Worm (Caenorhabditis elegans): ENCODE measurements around the gene srx-108.

Gene srx-108

ce11 chrII:3678978-3679377, 26.4 kb upstream of the srx-108 start:
- no peak for TF ChIP-seq cog-1 (tag; optimal IDR thresholded peaks at IDR 0.05)
- TF ChIP-seq ztf-23 (GFP tag; IDR thresholded peaks at IDR 0.05), result no peak
- no peak for TF ChIP-seq ref-1 (GFP tag; conservative IDR thresholded peaks at IDR 0.05)

- TF ChIP-seq ref-1 (GFP tag; conservative IDR thresholded peaks at IDR 0.05), result no peak
- TF ChIP-seq ztf-29 (GFP tag; IDR thresholded peaks at IDR 0.05), result no peak
- no peak for TF ChIP-seq T22C8.4 (GFP tag; IDR thresholded peaks at IDR 0.05)
- TF ChIP-seq ztf-23 (GFP tag; IDR thresholded peaks at IDR 0.05), result no peak
- TF ChIP-seq cog-1 (tag; optimal IDR thresholded peaks at IDR 0.05), result no peak
- no peak for TF ChIP-seq klf-2 (GFP tag; conservative IDR thresholded peaks at IDR 0.05)
- TF ChIP-seq med-1 (GFP tag; optimal IDR thresholded peaks at IDR 0.05; ENCODE audit: insufficient read depth), result no peak
- TF ChIP-seq flt-1 (GFP tag; IDR thresholded peaks at IDR 0.05), result no peak
- no peak for TF ChIP-seq tab-1 (GFP tag; IDR thresholded peaks at IDR 0.05)
Measured at ce11 chrII:3680366-3680765, 25.1 kb upstream of the srx-108 start.

- TF ChIP-seq tab-1 (GFP tag; IDR thresholded peaks at IDR 0.05) (no peak), cog-1 (tag; optimal IDR thresholded peaks at IDR 0.05) (no peak), klf-2 (GFP tag; conservative IDR thresholded peaks at IDR 0.05) (no peak), ref-1 (GFP tag; conservative IDR thresholded peaks at IDR 0.05) (no peak), ztf-23 (GFP tag; IDR thresholded peaks at IDR 0.05) (no peak), med-1 (GFP tag; optimal IDR thresholded peaks at IDR 0.05; ENCODE audit: insufficient read depth) (no peak), ztf-29 (GFP tag; IDR thresholded peaks at IDR 0.05) (no peak), T22C8.4 (GFP tag; IDR thresholded peaks at IDR 0.05) (no peak)
Measured at ce11 chrII:3681365-3682083, 23.9 kb upstream of the srx-108 start, which contains the start of gene F19B10.10. Gene F19B10.10, minus strand, starts transcription at chrII:3681415.

ce11 chrII:3682770-3683234, 22.6 kb upstream of the srx-108 start, which contains the start of gene F19B10.1:
Gene F19B10.1, plus strand, starts transcription at chrII:3683184.
- TF ChIP-seq med-1 (GFP tag; optimal IDR thresholded peaks at IDR 0.05; ENCODE audit: insufficient read depth) (no peak), flt-1 (GFP tag; IDR thresholded peaks at IDR 0.05) (no peak), tab-1 (GFP tag; IDR thresholded peaks at IDR 0.05) (no peak), cog-1 (tag; optimal IDR thresholded peaks at IDR 0.05) (no peak), ref-1 (GFP tag; conservative IDR thresholded peaks at IDR 0.05) (no peak), T22C8.4 (GFP tag; IDR thresholded peaks at IDR 0.05) (no peak), klf-2 (GFP tag; conservative IDR thresholded peaks at IDR 0.05) (no peak), ztf-23 (GFP tag; IDR thresholded peaks at IDR 0.05) (no peak), ztf-29 (GFP tag; IDR thresholded peaks at IDR 0.05) (no peak)

- TF ChIP-seq klf-2 (GFP tag; conservative IDR thresholded peaks at IDR 0.05), result no peak
- no peak for TF ChIP-seq tab-1 (GFP tag; IDR thresholded peaks at IDR 0.05)
- TF ChIP-seq T22C8.4 (GFP tag; IDR thresholded peaks at IDR 0.05), result no peak
- TF ChIP-seq ztf-23 (GFP tag; IDR thresholded peaks at IDR 0.05), result no peak
Measured at ce11 chrII:3684487-3685067, 20.8 kb upstream of the srx-108 start.

ce11 chrII:3688333-3688732, 17.1 kb upstream of the srx-108 start, which contains the start of gene ifas-1:
Gene ifas-1, minus strand, starts transcription at chrII:3688719.
- TF ChIP-seq cog-1 (tag; optimal IDR thresholded peaks at IDR 0.05) (no peak), flt-1 (GFP tag; IDR thresholded peaks at IDR 0.05) (no peak), tab-1 (GFP tag; IDR thresholded peaks at IDR 0.05) (no peak), med-1 (GFP tag; optimal IDR thresholded peaks at IDR 0.05; ENCODE audit: insufficient read depth) (no peak), klf-2 (GFP tag; conservative IDR thresholded peaks at IDR 0.05) (no peak), ztf-23 (GFP tag; IDR thresholded peaks at IDR 0.05) (no peak), ztf-29 (GFP tag; IDR thresholded peaks at IDR 0.05) (no peak), ref-1 (GFP tag; conservative IDR thresholded peaks at IDR 0.05) (no peak), T22C8.4 (GFP tag; IDR thresholded peaks at IDR 0.05) (no peak)

- no peak for TF ChIP-seq T22C8.4 (GFP tag; IDR thresholded peaks at IDR 0.05)
- no peak for TF ChIP-seq ref-1 (GFP tag; conservative IDR thresholded peaks at IDR 0.05)
- TF ChIP-seq ztf-29 (GFP tag; IDR thresholded peaks at IDR 0.05), result no peak
- no peak for TF ChIP-seq cog-1 (tag; optimal IDR thresholded peaks at IDR 0.05)
- no peak for TF ChIP-seq flt-1 (GFP tag; IDR thresholded peaks at IDR 0.05)
- no peak for TF ChIP-seq klf-2 (GFP tag; conservative IDR thresholded peaks at IDR 0.05)
- no peak for TF ChIP-seq tab-1 (GFP tag; IDR thresholded peaks at IDR 0.05)
- TF ChIP-seq ztf-23 (GFP tag; IDR thresholded peaks at IDR 0.05), result no peak
- no peak for TF ChIP-seq med-1 (GFP tag; optimal IDR thresholded peaks at IDR 0.05; ENCODE audit: insufficient read depth)
Measured at ce11 chrII:3690646-3691045, 14.8 kb upstream of the srx-108 start, which contains the start of gene srx-101. Gene srx-101, minus strand, starts transcription at chrII:3690746.

- no peak for TF ChIP-seq T22C8.4 (GFP tag; IDR thresholded peaks at IDR 0.05)
- no peak for TF ChIP-seq ztf-23 (GFP tag; IDR thresholded peaks at IDR 0.05)
- no peak for TF ChIP-seq klf-2 (GFP tag; conservative IDR thresholded peaks at IDR 0.05)
- TF ChIP-seq tab-1 (GFP tag; IDR thresholded peaks at IDR 0.05), result no peak
- no peak for TF ChIP-seq ref-1 (GFP tag; conservative IDR thresholded peaks at IDR 0.05)
- TF ChIP-seq ztf-29 (GFP tag; IDR thresholded peaks at IDR 0.05), result no peak
- no peak for TF ChIP-seq flt-1 (GFP tag; IDR thresholded peaks at IDR 0.05)
- TF ChIP-seq med-1 (GFP tag; optimal IDR thresholded peaks at IDR 0.05; ENCODE audit: insufficient read depth), result no peak
- TF ChIP-seq cog-1 (tag; optimal IDR thresholded peaks at IDR 0.05), result no peak
Measured at ce11 chrII:3694664-3695063, 10.8 kb upstream of the srx-108 start, which contains the start of gene srx-102. Gene srx-102, minus strand, starts transcription at chrII:3694764.

ce11 chrII:3699591-3699990, 5.8 kb upstream of the srx-108 start, which contains the start of gene srx-104:
Gene srx-104, minus strand, starts transcription at chrII:3699691.
- TF ChIP-seq ztf-23 (GFP tag; IDR thresholded peaks at IDR 0.05), result no peak
- no peak for TF ChIP-seq cog-1 (tag; optimal IDR thresholded peaks at IDR 0.05)
- no peak for TF ChIP-seq ref-1 (GFP tag; conservative IDR thresholded peaks at IDR 0.05)
- no peak for TF ChIP-seq med-1 (GFP tag; optimal IDR thresholded peaks at IDR 0.05; ENCODE audit: insufficient read depth)
- no peak for TF ChIP-seq ztf-29 (GFP tag; IDR thresholded peaks at IDR 0.05)
- TF ChIP-seq T22C8.4 (GFP tag; IDR thresholded peaks at IDR 0.05), result no peak
- no peak for TF ChIP-seq flt-1 (GFP tag; IDR thresholded peaks at IDR 0.05)
- no peak for TF ChIP-seq klf-2 (GFP tag; conservative IDR thresholded peaks at IDR 0.05)
- no peak for TF ChIP-seq tab-1 (GFP tag; IDR thresholded peaks at IDR 0.05)

All from whole organism, midembryonic.